Fruit fly (Drosophila melanogaster) whole organism, prepupa: Measurements from ENCODE around the gene CG31817.
A peak's percentile ranks its signal among the peaks of the same experiment; 100 is the strongest.

Experiments used
- Blimp-1 ChIP-seq: fragments of 200-800 bp; sonication (Bioruptor generic); optimal IDR thresholded peaks from 3 replicates; lab custom pipeline; 2017; ENCODE audit warnings: missing biosample characterization, missing genetic modification characterization, mild to moderate bottlenecking, moderate library complexity, missing genetic modification reagents
- CG10669 ChIP-seq: fragments of 200-800 bp; sonication (Bioruptor generic); optimal IDR thresholded peaks from 3 replicates; lab custom pipeline; 2018; ENCODE audit warnings: missing biosample characterization, mild to moderate bottlenecking, missing genetic modification characterization, moderate library complexity
- CG11762 ChIP-seq: fragments of 200-800 bp; sonication (Bioruptor generic); optimal IDR thresholded peaks from 3 replicates; lab custom pipeline; 2016; ENCODE audit warnings: missing biosample characterization, missing genetic modification characterization; ENCODE audit not compliant: insufficient read depth
- CG11902 ChIP-seq: fragments of 200-800 bp; sonication (Bioruptor generic); optimal IDR thresholded peaks from 3 replicates; lab custom pipeline; 2016; ENCODE audit warnings: missing biosample characterization, missing genetic modification characterization
- CG1621 ChIP-seq: fragments of 200-800 bp; sonication (Bioruptor generic); optimal IDR thresholded peaks from 3 replicates; lab custom pipeline; 2018; ENCODE audit warnings: missing biosample characterization, mild to moderate bottlenecking, missing genetic modification characterization
- CG16779 ChIP-seq: fragments of 200-800 bp; sonication (Bioruptor generic); optimal IDR thresholded peaks from 3 replicates; lab custom pipeline; 2017; ENCODE audit warnings: missing biosample characterization, mild to moderate bottlenecking, missing genetic modification characterization
- CG3032 ChIP-seq: fragments of 200-800 bp; optimal IDR thresholded peaks from 2 replicates; lab custom pipeline; 2019; ENCODE audit warnings: missing biosample characterization, mild to moderate bottlenecking, missing genetic modification characterization, moderate library complexity
- CG31627 ChIP-seq: fragments of 200-800 bp; sonication (Bioruptor generic); optimal IDR thresholded peaks from 3 replicates; lab custom pipeline; 2016; ENCODE audit warnings: missing biosample characterization, missing genetic modification characterization
- CG32006 ChIP-seq: fragments of 200-800 bp; sonication (Bioruptor generic); optimal IDR thresholded peaks from 3 replicates; lab custom pipeline; 2017; ENCODE audit warnings: missing biosample characterization, mild to moderate bottlenecking, missing genetic modification characterization
- CG34406 ChIP-seq: fragments of 200-800 bp; sonication (Bioruptor generic); optimal IDR thresholded peaks from 3 replicates; lab custom pipeline; 2016; ENCODE audit warnings: missing biosample characterization, missing genetic modification characterization
- CG4318 ChIP-seq: fragments of 200-800 bp; sonication (Bioruptor generic); optimal IDR thresholded peaks from 3 replicates; lab custom pipeline; 2017; ENCODE audit warnings: missing biosample characterization, mild to moderate bottlenecking, missing genetic modification characterization
- CG6163 ChIP-seq: fragments of 200-800 bp; sonication (Bioruptor generic); IDR thresholded peaks from 3 replicates; pipeline ENCODE4 v1.3.6; 2022; ENCODE audit warnings: missing biosample characterization, missing genetic modification characterization
- CG6276 ChIP-seq: fragments of 200-800 bp; sonication (Bioruptor generic); optimal IDR thresholded peaks from 2 replicates; lab custom pipeline; 2017; ENCODE audit warnings: missing biosample characterization, mild to moderate bottlenecking, missing genetic modification characterization
- CG6792 ChIP-seq: fragments of 200-800 bp; sonication (Bioruptor generic); optimal IDR thresholded peaks from 3 replicates; lab custom pipeline; 2016; ENCODE audit warnings: missing biosample characterization, missing genetic modification characterization
- CG6808 ChIP-seq: fragments of 200-800 bp; sonication (Bioruptor generic); optimal IDR thresholded peaks from 3 replicates; lab custom pipeline; 2017; ENCODE audit warnings: missing biosample characterization, missing genetic modification characterization, mild to moderate bottlenecking, moderate library complexity, missing genetic modification reagents
- CG6854 ChIP-seq: fragments of 200-800 bp; sonication (Bioruptor generic); optimal IDR thresholded peaks from 2 replicates; lab custom pipeline; 2017; ENCODE audit warnings: missing biosample characterization, mild to moderate bottlenecking, missing genetic modification characterization
- CG7368 ChIP-seq: fragments of 200-800 bp; sonication (Bioruptor generic); optimal IDR thresholded peaks from 3 replicates; lab custom pipeline; 2016; ENCODE audit warnings: missing biosample characterization, missing genetic modification characterization
- CG8119 ChIP-seq: fragments of 200-800 bp; sonication (Bioruptor generic); IDR thresholded peaks from 3 replicates; pipeline ENCODE4 v1.3.6; 2022; ENCODE audit warnings: missing biosample characterization, missing genetic modification characterization
- CG8319 ChIP-seq: fragments of 200-800 bp; sonication (Bioruptor generic); optimal IDR thresholded peaks from 3 replicates; lab custom pipeline; 2016; ENCODE audit warnings: missing biosample characterization, missing genetic modification characterization
- CG8632 ChIP-seq: fragments of 200-800 bp; sonication (Bioruptor generic); optimal IDR thresholded peaks from 3 replicates; lab custom pipeline; 2016; ENCODE audit warnings: missing biosample characterization, missing genetic modification characterization
- CG9139 ChIP-seq: fragments of 200-800 bp; sonication (Bioruptor generic); optimal IDR thresholded peaks from 3 replicates; lab custom pipeline; 2017; ENCODE audit warnings: missing biosample characterization, mild to moderate bottlenecking, missing genetic modification characterization
- Eip75B ChIP-seq: fragments of 200-800 bp; sonication (Bioruptor generic); optimal IDR thresholded peaks from 3 replicates; lab custom pipeline; 2016; ENCODE audit warnings: missing biosample characterization, missing genetic modification characterization
- Eip78C ChIP-seq: fragments of 200-800 bp; sonication (Bioruptor generic); peaks from one replicate; lab custom pipeline; 2016; ENCODE audit warnings: missing biosample characterization, missing genetic modification characterization
- Eip93F ChIP-seq: fragments of 200-800 bp; sonication (Bioruptor generic); optimal IDR thresholded peaks from 2 replicates; lab custom pipeline; 2016; ENCODE audit warnings: missing biosample characterization, mild to moderate bottlenecking, missing genetic modification characterization
- Ets21C ChIP-seq: fragments of 200-800 bp; sonication (Bioruptor generic); optimal IDR thresholded peaks from 3 replicates; lab custom pipeline; 2016; ENCODE audit warnings: missing biosample characterization, missing genetic modification characterization
- Ets96B ChIP-seq: fragments of 200-800 bp; optimal IDR thresholded peaks from 2 replicates; lab custom pipeline; 2019; ENCODE audit warnings: missing biosample characterization, mild to moderate bottlenecking, missing genetic modification characterization, moderate library complexity
- Gug ChIP-seq: fragments of 200-800 bp; sonication (Bioruptor generic); IDR thresholded peaks from 2 replicates; pipeline ENCODE4 v1.3.6; 2022; ENCODE audit warnings: missing biosample characterization, missing genetic modification characterization
- Hr38 ChIP-seq: sonication (Bioruptor generic); optimal IDR thresholded peaks from 2 replicates; lab custom pipeline; 2016; ENCODE audit warnings: missing biosample characterization, missing genetic modification characterization
- Hr4 ChIP-seq: fragments of 200-800 bp; sonication (Bioruptor generic); optimal IDR thresholded peaks from 3 replicates; lab custom pipeline; 2016; ENCODE audit warnings: missing biosample characterization, missing genetic modification characterization
- Lpt ChIP-seq: fragments of 200-800 bp; sonication (Bioruptor generic); optimal IDR thresholded peaks from 3 replicates; lab custom pipeline; 2016; ENCODE audit warnings: missing biosample characterization, missing genetic modification characterization
- Met ChIP-seq: fragments of 200-800 bp; sonication (Bioruptor generic); optimal IDR thresholded peaks from 3 replicates; lab custom pipeline; 2016; ENCODE audit warnings: missing biosample characterization, missing genetic modification characterization
- OdsH ChIP-seq: fragments of 200-800 bp; sonication (Bioruptor generic); optimal IDR thresholded peaks from 3 replicates; lab custom pipeline; 2016; ENCODE audit warnings: missing biosample characterization, missing genetic modification characterization
- Sox15 ChIP-seq: fragments of 200-800 bp; sonication (Bioruptor generic); optimal IDR thresholded peaks from 3 replicates; lab custom pipeline; 2016; ENCODE audit warnings: missing biosample characterization, missing genetic modification characterization
- achi ChIP-seq: fragments of 200-800 bp; sonication (Bioruptor generic); optimal IDR thresholded peaks from 3 replicates; lab custom pipeline; 2016; ENCODE audit warnings: missing biosample characterization, missing genetic modification characterization
- acj6 ChIP-seq: fragments of 200-800 bp; sonication (Bioruptor generic); optimal IDR thresholded peaks from 3 replicates; lab custom pipeline; 2016; ENCODE audit warnings: missing biosample characterization, missing genetic modification characterization
- dac ChIP-seq: fragments of 200-800 bp; sonication (Bioruptor generic); optimal IDR thresholded peaks from 2 replicates; lab custom pipeline; 2017; ENCODE audit warnings: missing biosample characterization, mild to moderate bottlenecking, missing genetic modification characterization
- dsx ChIP-seq: fragments of 200-800 bp; optimal IDR thresholded peaks from 3 replicates; lab custom pipeline; 2019; ENCODE audit warnings: missing biosample characterization, mild to moderate bottlenecking, missing genetic modification characterization, moderate library complexity; ENCODE audit not compliant: poor library complexity, severe bottlenecking
- eg ChIP-seq: fragments of 200-800 bp; sonication (Bioruptor generic); IDR thresholded peaks from 3 replicates; pipeline ENCODE4 v1.3.6; 2022; ENCODE audit warnings: missing biosample characterization, missing genetic modification characterization
- fd59A ChIP-seq: fragments of 200-800 bp; sonication (Bioruptor generic); optimal IDR thresholded peaks from 2 replicates; lab custom pipeline; 2017; ENCODE audit warnings: missing biosample characterization, mild to moderate bottlenecking, missing genetic modification characterization, missing genetic modification reagents
- lz ChIP-seq: fragments of 200-800 bp; sonication (Bioruptor generic); optimal IDR thresholded peaks from 3 replicates; lab custom pipeline; 2016; ENCODE audit warnings: missing biosample characterization, missing genetic modification characterization
- net ChIP-seq: fragments of 200-800 bp; sonication (Bioruptor generic); optimal IDR thresholded peaks from 3 replicates; lab custom pipeline; 2016; ENCODE audit warnings: missing biosample characterization, missing genetic modification characterization
- pdm3 ChIP-seq: fragments of 200-800 bp; sonication (Bioruptor generic); optimal IDR thresholded peaks from 3 replicates; lab custom pipeline; 2016; ENCODE audit warnings: missing biosample characterization, missing genetic modification characterization
- spab ChIP-seq: fragments of 200-800 bp; sonication (Bioruptor generic); optimal IDR thresholded peaks from 2 replicates; lab custom pipeline; 2017; ENCODE audit warnings: missing biosample characterization, mild to moderate bottlenecking, missing genetic modification characterization, missing genetic modification reagents
- svp ChIP-seq: fragments of 200-800 bp; sonication (Bioruptor generic); peaks from one replicate; lab custom pipeline; 2016; ENCODE audit warnings: missing biosample characterization, missing genetic modification characterization
- topi ChIP-seq: fragments of 200-800 bp; sonication (Bioruptor generic); optimal IDR thresholded peaks from 3 replicates; lab custom pipeline; 2016; ENCODE audit warnings: missing biosample characterization, missing genetic modification characterization

Gene CG31817

DNA sequence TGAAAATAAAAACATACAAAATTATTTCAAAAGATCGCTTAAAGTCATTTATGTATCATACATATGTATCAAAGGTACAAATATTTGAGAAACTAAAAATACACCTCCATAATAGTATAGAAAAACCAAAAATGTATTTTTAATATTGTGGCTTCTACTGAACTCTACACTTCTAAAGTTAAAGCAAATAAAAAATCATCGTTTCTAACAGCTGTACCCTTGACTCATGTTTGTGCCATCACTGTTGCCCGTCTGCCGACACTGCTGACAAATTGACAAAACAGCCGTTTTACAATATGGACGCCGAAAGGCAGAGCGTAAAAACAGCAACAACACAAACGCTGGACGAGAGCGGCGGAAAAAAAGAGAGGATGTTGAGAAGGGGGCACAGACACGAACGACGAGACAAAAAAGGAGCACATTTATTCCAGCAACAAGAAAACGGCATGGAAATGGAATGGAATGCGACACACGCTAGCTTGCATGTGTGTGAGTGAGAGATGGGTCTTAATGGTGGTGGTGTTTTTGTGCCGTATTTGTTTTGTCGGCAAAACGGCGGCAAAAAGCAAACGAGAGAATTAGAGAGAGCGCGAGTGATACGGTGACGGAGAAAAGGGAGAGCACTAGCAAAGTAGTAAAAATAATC, 51.2 kb downstream of the CG31817 start (continued):
- TF ChIP-seq CG32006 (GFP tag; lab: Kevin White, UChicago) (peak; percentile 86), fd59A (GFP tag; lab: Kevin White, UChicago) (peak; percentile 40), spab (peak; percentile 72), acj6 (GFP tag; lab: Kevin White, UChicago) (peak; percentile 72), CG16779 (peak; percentile 57), CG31627 (GFP tag; lab: Kevin White, UChicago) (peak; percentile 60), dac (GFP tag; lab: Kevin White, UChicago) (peak; percentile 49), CG9139 (peak; percentile 63), Sox15 (GFP tag; lab: Kevin White, UChicago) (peak; percentile 13), Eip75B (GFP tag; lab: Kevin White, UChicago) (peak; percentile 63), Gug (no peak), CG8119 (GFP tag; lab: Robert Waterston, UW) (no peak), CG11762 (GFP tag; lab: Kevin White, UChicago) (peak; percentile 67), CG10669 (GFP tag; lab: Kevin White, UChicago) (peak; percentile 75), CG8632 (peak; percentile 72), Ets21C (peak; percentile 46), achi (GFP tag; lab: Kevin White, UChicago) (peak; percentile 84), CG6276 (GFP tag; lab: Kevin White, UChicago) (peak; percentile 83), pdm3 (GFP tag; lab: Kevin White, UChicago) (peak; percentile 79), Eip78C (GFP tag; lab: Kevin White, UChicago) (peak; percentile 92), CG4318 (GFP tag; lab: Kevin White, UChicago) (peak; percentile 74), svp (peak; percentile 84), Lpt (GFP tag; lab: Kevin White, UChicago) (peak; percentile 53), Ets96B (tag; lab: Kevin White, UChicago) (peak; percentile 75), OdsH (GFP tag; lab: Kevin White, UChicago) (peak; percentile 67), CG3032 (peak; percentile 67), CG6808 (GFP tag; lab: Kevin White, UChicago) (peak; percentile 58), CG6854 (GFP tag; lab: Kevin White, UChicago) (peak; percentile 60), CG6163 (no peak), eg (GFP tag; lab: Robert Waterston, UW) (no peak), CG7368 (GFP tag; lab: Kevin White, UChicago) (peak; percentile 17), Hr4 (peak; percentile 84), CG11902 (GFP tag; lab: Kevin White, UChicago) (peak; percentile 27)

dm6 chr2L:16285692-16286359, 51.9 kb downstream of the CG31817 start:
- peak; percentile 55 for TF ChIP-seq CG6854 (GFP tag; lab: Kevin White, UChicago)
- peak; percentile 87 for TF ChIP-seq Hr4
- TF ChIP-seq Blimp-1 (GFP tag; lab: Kevin White, UChicago) = peak; percentile 71
- peak; percentile 71 for TF ChIP-seq dac (GFP tag; lab: Kevin White, UChicago)
- TF ChIP-seq CG31627 (GFP tag; lab: Kevin White, UChicago) = peak; percentile 94
- TF ChIP-seq CG8632 = peak; percentile 85
- peak; percentile 75 for TF ChIP-seq dsx (GFP tag; lab: Kevin White, UChicago)
- TF ChIP-seq CG6163 = no peak
- peak; percentile 77 for TF ChIP-seq CG8319
- peak; percentile 92 for TF ChIP-seq Met (GFP tag; lab: Kevin White, UChicago)
- TF ChIP-seq CG11762 (GFP tag; lab: Kevin White, UChicago) = peak; percentile 84
- peak; percentile 85 for TF ChIP-seq CG6792 (GFP tag; lab: Kevin White, UChicago)
- peak; percentile 83 for TF ChIP-seq Sox15 (GFP tag; lab: Kevin White, UChicago)
- no peak for TF ChIP-seq Gug
- TF ChIP-seq CG1621 = peak; percentile 83
- no peak for TF ChIP-seq Hr38 (GFP tag; lab: Kevin White, UChicago)
- peak; percentile 86 for TF ChIP-seq CG34406 (GFP tag; lab: Kevin White, UChicago)
- peak; percentile 86 for TF ChIP-seq net (GFP tag; lab: Kevin White, UChicago)
- TF ChIP-seq CG16779 = peak; percentile 50
- TF ChIP-seq fd59A (GFP tag; lab: Kevin White, UChicago) = peak; percentile 72
- peak; percentile 63 for TF ChIP-seq CG4318 (GFP tag; lab: Kevin White, UChicago)
- TF ChIP-seq lz (GFP tag; lab: Kevin White, UChicago) = peak; percentile 90
- TF ChIP-seq Eip93F (GFP tag; lab: Kevin White, UChicago) = peak; percentile 82
- peak; percentile 69 for TF ChIP-seq CG6808 (GFP tag; lab: Kevin White, UChicago)
- peak; percentile 31 for TF ChIP-seq CG9139
- TF ChIP-seq CG11902 (GFP tag; lab: Kevin White, UChicago) = peak; percentile 89
- peak; percentile 87 for TF ChIP-seq Ets21C
- peak; percentile 93 for TF ChIP-seq pdm3 (GFP tag; lab: Kevin White, UChicago)
- no peak for TF ChIP-seq eg (GFP tag; lab: Robert Waterston, UW)
- TF ChIP-seq acj6 (GFP tag; lab: Kevin White, UChicago) = peak; percentile 88
- TF ChIP-seq CG7368 (GFP tag; lab: Kevin White, UChicago) = peak; percentile 93
- TF ChIP-seq topi = peak; percentile 92
